Worm (Caenorhabditis elegans) whole organism, midembryonic: Measurements from ENCODE around the gene nphp-2.

Experiments
- T22C8.4 ChIP-seq: fragments of 200-800 bp; sonication (Bioruptor generic); IDR thresholded peaks from 2 replicates; pipeline ENCODE4 v1.3.6; 2022; ENCODE audit warnings: missing genetic modification characterization, missing compliant biosample characterization
- cog-1 ChIP-seq: sonication (generic microtip); optimal IDR thresholded peaks from 2 replicates; lab custom pipeline; 2016; ENCODE audit warnings: missing genetic modification characterization, missing compliant biosample characterization
- flt-1 ChIP-seq: fragments of 200-800 bp; sonication (Bioruptor generic); IDR thresholded peaks from 2 replicates; pipeline ENCODE4 v1.3.6; 2022; ENCODE audit warnings: missing genetic modification characterization, missing compliant biosample characterization
- klf-2 ChIP-seq: fragments of 200-800 bp; sonication (Bioruptor generic); conservative IDR thresholded peaks from 2 replicates; pipeline ENCODE4 v1.3.6; 2022; ENCODE audit warnings: missing genetic modification reagents, missing genetic modification characterization, missing compliant biosample characterization
- med-1 ChIP-seq: sonication (generic microtip); optimal IDR thresholded peaks from 2 replicates; lab custom pipeline; 2017; ENCODE audit warnings: missing genetic modification characterization, mild to moderate bottlenecking, missing compliant biosample characterization, antibody characterized with exemption, missing genetic modification reagents; ENCODE audit not compliant: insufficient read depth
- ref-1 ChIP-seq: fragments of 200-800 bp; sonication (Bioruptor generic); conservative IDR thresholded peaks from 2 replicates; pipeline ENCODE4 v1.3.6; 2022; ENCODE audit warnings: missing genetic modification reagents, missing genetic modification characterization, missing compliant biosample characterization
- tab-1 ChIP-seq: fragments of 200-800 bp; sonication (Bioruptor generic); IDR thresholded peaks from 2 replicates; pipeline ENCODE4 v1.3.6; 2022; ENCODE audit warnings: missing genetic modification characterization, missing compliant biosample characterization
- ztf-23 ChIP-seq: fragments of 200-800 bp; sonication (Bioruptor generic); IDR thresholded peaks from 2 replicates; pipeline ENCODE4 v1.3.6; 2022; ENCODE audit warnings: missing genetic modification reagents, missing genetic modification characterization, missing compliant biosample characterization
- ztf-29 ChIP-seq: fragments of 200-800 bp; sonication (Bioruptor generic); IDR thresholded peaks from 2 replicates; pipeline ENCODE4 v1.3.6; 2022; ENCODE audit warnings: missing genetic modification reagents, missing genetic modification characterization, missing compliant biosample characterization

The nphp-2 gene

ce11 chrV:1928473-1928872, 32.9 kb downstream of the nphp-2 start:
- no peak for TF ChIP-seq ref-1
- no peak for TF ChIP-seq klf-2 (GFP tag; lab: Robert Waterston, UW)
- no peak for TF ChIP-seq med-1 (GFP tag; lab: Kevin White, UChicago)
- TF ChIP-seq T22C8.4: no peak
- TF ChIP-seq tab-1 (GFP tag; lab: Robert Waterston, UW): no peak
- TF ChIP-seq flt-1 (GFP tag; lab: Robert Waterston, UW): no peak
- no peak for TF ChIP-seq ztf-29 (GFP tag; lab: Robert Waterston, UW)
- TF ChIP-seq ztf-23: no peak
- no peak for TF ChIP-seq cog-1

ce11 chrV:1935494-1935893, 39.9 kb downstream of the nphp-2 start:
- TF ChIP-seq ztf-29 (GFP tag; lab: Robert Waterston, UW): no peak
- no peak for TF ChIP-seq med-1 (GFP tag; lab: Kevin White, UChicago)
- no peak for TF ChIP-seq klf-2 (GFP tag; lab: Robert Waterston, UW)
- TF ChIP-seq flt-1 (GFP tag; lab: Robert Waterston, UW): no peak
- no peak for TF ChIP-seq ref-1
- no peak for TF ChIP-seq cog-1
- no peak for TF ChIP-seq tab-1 (GFP tag; lab: Robert Waterston, UW)
- TF ChIP-seq T22C8.4: no peak
- no peak for TF ChIP-seq ztf-23

ce11 chrV:1937963-1938362, 42.4 kb downstream of the nphp-2 start, which contains the start of gene glb-25:
Gene glb-25 (plus strand): TSS chrV:1938263.
- TF ChIP-seq med-1 (GFP tag; lab: Kevin White, UChicago) (no peak), tab-1 (GFP tag; lab: Robert Waterston, UW) (no peak), klf-2 (GFP tag; lab: Robert Waterston, UW) (no peak), flt-1 (GFP tag; lab: Robert Waterston, UW) (no peak), ztf-23 (no peak), T22C8.4 (no peak), ztf-29 (GFP tag; lab: Robert Waterston, UW) (no peak), ref-1 (no peak), cog-1 (no peak)

- TF ChIP-seq ztf-29 (GFP tag; lab: Robert Waterston, UW) (no peak), ztf-23 (no peak), flt-1 (GFP tag; lab: Robert Waterston, UW) (no peak), T22C8.4 (no peak), klf-2 (GFP tag; lab: Robert Waterston, UW) (no peak), tab-1 (GFP tag; lab: Robert Waterston, UW) (no peak), ref-1 (no peak), med-1 (GFP tag; lab: Kevin White, UChicago) (no peak), cog-1 (no peak)
These were observed 45.1 kb downstream of the nphp-2 start for ce11 chrV:1940472-1941221.

ce11 chrV:1943465-1943864, 47.9 kb downstream of the nphp-2 start:
- TF ChIP-seq med-1 (GFP tag; lab: Kevin White, UChicago): no peak
- TF ChIP-seq klf-2 (GFP tag; lab: Robert Waterston, UW): no peak
- TF ChIP-seq ztf-23: no peak
- TF ChIP-seq T22C8.4: no peak
- TF ChIP-seq ref-1: no peak
- TF ChIP-seq flt-1 (GFP tag; lab: Robert Waterston, UW): no peak
- no peak for TF ChIP-seq tab-1 (GFP tag; lab: Robert Waterston, UW)

ce11 chrV:1945875-1946274, 50.3 kb downstream of the nphp-2 start:
- TF ChIP-seq ref-1 (no peak), med-1 (GFP tag; lab: Kevin White, UChicago) (no peak), flt-1 (GFP tag; lab: Robert Waterston, UW) (no peak), ztf-29 (GFP tag; lab: Robert Waterston, UW) (no peak), tab-1 (GFP tag; lab: Robert Waterston, UW) (no peak), ztf-23 (no peak), klf-2 (GFP tag; lab: Robert Waterston, UW) (no peak), cog-1 (no peak), T22C8.4 (no peak)

ce11 chrV:1955246-1955645, 59.7 kb downstream of the nphp-2 start:
- TF ChIP-seq ztf-29 (GFP tag; lab: Robert Waterston, UW): no peak
- no peak for TF ChIP-seq klf-2 (GFP tag; lab: Robert Waterston, UW)
- TF ChIP-seq tab-1 (GFP tag; lab: Robert Waterston, UW): no peak
- no peak for TF ChIP-seq cog-1
- TF ChIP-seq ref-1: no peak
- no peak for TF ChIP-seq ztf-23
- TF ChIP-seq T22C8.4: no peak
- no peak for TF ChIP-seq flt-1 (GFP tag; lab: Robert Waterston, UW)
- no peak for TF ChIP-seq med-1 (GFP tag; lab: Kevin White, UChicago)
